Worm (Caenorhabditis elegans) whole organism, L1 larva: ENCODE results near the gene C06E1.1.

ENCODE experiments used
- C16A3.4 ChIP-seq: fragments of 150-350 bp; optimal IDR thresholded peaks from 2 replicates; lab custom pipeline; 2014; ENCODE audit warnings: missing biosample characterization, missing genetic modification characterization
- C34B4.2 ChIP-seq: sonication (generic microtip); optimal IDR thresholded peaks from 2 replicates; lab custom pipeline; 2017; ENCODE audit warnings: mild to moderate bottlenecking, missing genetic modification characterization, missing compliant biosample characterization
- F16B12.6 ChIP-seq: fragments of 150-350 bp; optimal IDR thresholded peaks from 2 replicates; lab custom pipeline; 2014; ENCODE audit warnings: missing biosample characterization, missing genetic modification characterization
- Y116A8C.19 ChIP-seq: sonication (generic microtip); optimal IDR thresholded peaks from 2 replicates; lab custom pipeline; 2016; ENCODE audit warnings: missing compliant biosample characterization, missing genetic modification characterization, borderline replicate concordance
- alr-1 ChIP-seq: fragments of 200-800 bp; sonication (Bioruptor generic); optimal IDR thresholded peaks from 2 replicates; lab custom pipeline; 2018; ENCODE audit warnings: borderline replicate concordance, mild to moderate bottlenecking, missing genetic modification characterization, missing compliant biosample characterization
- blmp-1 ChIP-seq: fragments of 150-350 bp; optimal IDR thresholded peaks from 2 replicates; lab custom pipeline; 2014; ENCODE audit warnings: missing biosample characterization, missing genetic modification characterization
- ceh-82 ChIP-seq, 3 experiments: fragments of 150-350 bp in 1 of 3; sonication (generic microtip) in 2 of 3; optimal IDR thresholded peaks; 2 replicates each; lab custom pipeline; 2014 to 2017; ENCODE audit warnings: missing biosample characterization in 3 of 3, missing genetic modification characterization in 3 of 3
- ceh-88 ChIP-seq: fragments of 200-800 bp; sonication (Bioruptor generic); IDR thresholded peaks from 2 replicates; pipeline ENCODE4 v1.3.6; 2022; ENCODE audit warnings: missing genetic modification characterization, missing compliant biosample characterization
- dpl-1 ChIP-seq, 3 experiments: fragments of 150-350 bp in 2 of 3; sonication (generic microtip) in 1 of 3; optimal IDR thresholded peaks; 2 replicates each; lab custom pipeline; 2014 to 2017; ENCODE audit warnings: missing biosample characterization in 3 of 3, missing genetic modification characterization in 3 of 3, missing genetic modification reagents in 3 of 3
- dsc-1 ChIP-seq: sonication (generic microtip); optimal IDR thresholded peaks from 2 replicates; lab custom pipeline; 2016; ENCODE audit warnings: mild to moderate bottlenecking, missing genetic modification characterization, missing compliant biosample characterization
- efl-3 ChIP-seq: fragments of 200-800 bp; sonication (Bioruptor generic); optimal IDR thresholded peaks from 2 replicates; lab custom pipeline; 2018; ENCODE audit warnings: mild to moderate bottlenecking, missing genetic modification characterization, missing compliant biosample characterization
- egl-13 ChIP-seq: sonication (generic microtip); optimal IDR thresholded peaks from 2 replicates; lab custom pipeline; 2016; ENCODE audit warnings: missing genotype, missing genetic modification reagents, missing genetic modification characterization, missing compliant biosample characterization
- elt-2 ChIP-seq: sonication (generic microtip); optimal IDR thresholded peaks from 2 replicates; lab custom pipeline; 2016; ENCODE audit warnings: missing genetic modification characterization, mild to moderate bottlenecking, inconsistent platforms, missing compliant biosample characterization, missing genetic modification reagents
- elt-3 ChIP-seq, 6 experiments: fragments of 150-350 bp in 1 of 6; sonication (generic microtip); optimal IDR thresholded peaks; 2 replicates each; lab custom pipeline; 2017 to 2018; ENCODE audit warnings: missing biosample characterization in 6 of 6, missing genetic modification characterization in 6 of 6, inconsistent platforms in 1 of 6
- fkh-8 ChIP-seq: sonication (generic microtip); optimal IDR thresholded peaks from 2 replicates; lab custom pipeline; 2016; ENCODE audit warnings: mild to moderate bottlenecking, missing genetic modification characterization, missing compliant biosample characterization
- grh-1 ChIP-seq: fragments of 200-800 bp; sonication (Bioruptor generic); IDR thresholded peaks from 2 replicates; pipeline ENCODE4 v1.3.6; 2022; ENCODE audit warnings: missing genetic modification reagents, missing genetic modification characterization, missing compliant biosample characterization
- hlh-4 ChIP-seq: sonication (generic microtip); optimal IDR thresholded peaks from 2 replicates; lab custom pipeline; 2016; ENCODE audit warnings: mild to moderate bottlenecking, missing genetic modification characterization, missing compliant biosample characterization
- irx-1 ChIP-seq: sonication (generic microtip); optimal IDR thresholded peaks from 2 replicates; lab custom pipeline; 2016; ENCODE audit warnings: missing genetic modification characterization, missing compliant biosample characterization
- jun-1 ChIP-seq: fragments of 150-350 bp; optimal IDR thresholded peaks from 2 replicates; lab custom pipeline; 2014; ENCODE audit warnings: missing biosample characterization, missing genetic modification reagents, missing genetic modification characterization
- lin-14 ChIP-seq: fragments of 200-800 bp; sonication (Bioruptor generic); optimal IDR thresholded peaks from 2 replicates; lab custom pipeline; 2018; ENCODE audit warnings: mild to moderate bottlenecking, missing genetic modification characterization, moderate library complexity, missing compliant biosample characterization
- mdl-1 ChIP-seq, 2 experiments: fragments of 150-350 bp; optimal IDR thresholded peaks; 2 replicates each; lab custom pipeline; 2014 to 2017; ENCODE audit warnings: missing biosample characterization in 2 of 2, missing genetic modification characterization in 2 of 2, inconsistent platforms in 1 of 2
- mep-1 ChIP-seq: fragments of 150-350 bp; optimal IDR thresholded peaks from 2 replicates; lab custom pipeline; 2014; ENCODE audit warnings: missing biosample characterization, missing genetic modification characterization
- nhr-20 ChIP-seq: sonication (generic microtip); optimal IDR thresholded peaks from 2 replicates; lab custom pipeline; 2016; ENCODE audit warnings: mild to moderate bottlenecking, missing genetic modification characterization, missing compliant biosample characterization
- nhr-77 ChIP-seq: fragments of 150-350 bp; optimal IDR thresholded peaks from 2 replicates; lab custom pipeline; 2014; ENCODE audit warnings: missing biosample characterization, missing genetic modification characterization
- nhr-85 ChIP-seq: sonication (generic microtip); peaks from one replicate; lab custom pipeline; 2016; ENCODE audit warnings: missing genetic modification characterization, inconsistent platforms, missing compliant biosample characterization
- skn-1 ChIP-seq: fragments of 150-350 bp; optimal IDR thresholded peaks from 2 replicates; lab custom pipeline; 2014; ENCODE audit warnings: missing biosample characterization, missing genetic modification characterization
- snpc-4 ChIP-seq: fragments of 150-350 bp; optimal IDR thresholded peaks from 2 replicates; lab custom pipeline; 2014; ENCODE audit warnings: missing biosample characterization, missing genetic modification characterization
- snu-23 ChIP-seq: sonication (generic microtip); optimal IDR thresholded peaks from 2 replicates; lab custom pipeline; 2016; ENCODE audit warnings: missing genetic modification characterization, missing compliant biosample characterization
- tbx-2 ChIP-seq: sonication (generic microtip); optimal IDR thresholded peaks from 2 replicates; lab custom pipeline; 2016; ENCODE audit warnings: missing genetic modification characterization, missing compliant biosample characterization
- unc-86 ChIP-seq: sonication (generic microtip); optimal IDR thresholded peaks from 2 replicates; lab custom pipeline; 2016; ENCODE audit warnings: missing genetic modification characterization, missing compliant biosample characterization
- vab-15 ChIP-seq: sonication (generic microtip); optimal IDR thresholded peaks from 2 replicates; lab custom pipeline; 2017; ENCODE audit warnings: missing genotype, mild to moderate bottlenecking, missing genetic modification characterization, missing compliant biosample characterization

C06E1.1 gene

DNA sequence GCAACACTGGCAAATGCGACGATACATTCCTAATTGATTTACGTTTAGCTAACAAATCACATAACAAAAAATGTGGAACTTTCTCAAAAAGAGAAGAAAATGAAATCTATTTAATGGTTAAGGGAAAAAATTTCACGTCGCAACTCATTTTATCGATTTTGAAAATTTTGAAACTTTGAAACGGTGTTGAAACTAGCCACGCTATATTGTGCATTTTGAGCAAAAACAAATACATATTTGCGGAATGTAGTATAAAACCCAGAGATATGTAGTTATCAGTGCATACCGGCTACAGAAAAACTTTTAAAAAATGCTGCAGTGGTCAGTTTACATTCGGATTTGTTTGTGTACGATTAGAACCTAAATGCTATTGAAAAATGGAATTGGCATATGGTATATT lies 12.0 kb upstream of the C06E1.1 start, which contains the start of gene C06E1.7:
Gene C06E1.7 (minus strand): TSS at position 101 of the 400 bp plus-strand sequence.
- TF ChIP-seq tbx-2 (tag; lab: Kevin White, UChicago): no peak
- no peak for TF ChIP-seq mdl-1 (tag; optimal IDR thresholded peaks at IDR 0.05; lab: Kevin White, UChicago)
- TF ChIP-seq snu-23: no peak
- no peak for TF ChIP-seq elt-3 (tag; optimal IDR thresholded peaks at IDR 0.05; lab: Kevin White, UChicago)
- TF ChIP-seq dpl-1 (GFP tag; optimal IDR thresholded peaks at IDR 0.05; lab: Kevin White, UChicago): no peak
- no peak for TF ChIP-seq C34B4.2
- TF ChIP-seq ceh-88: no peak
- no peak for TF ChIP-seq Y116A8C.19
- TF ChIP-seq efl-3 (GFP tag; lab: Kevin White, UChicago): no peak
- TF ChIP-seq F16B12.6 (tag; lab: Kevin White, UChicago): no peak
- TF ChIP-seq skn-1 (tag; lab: Kevin White, UChicago): no peak
- no peak for TF ChIP-seq snpc-4 (tag; lab: Kevin White, UChicago)

DNA sequence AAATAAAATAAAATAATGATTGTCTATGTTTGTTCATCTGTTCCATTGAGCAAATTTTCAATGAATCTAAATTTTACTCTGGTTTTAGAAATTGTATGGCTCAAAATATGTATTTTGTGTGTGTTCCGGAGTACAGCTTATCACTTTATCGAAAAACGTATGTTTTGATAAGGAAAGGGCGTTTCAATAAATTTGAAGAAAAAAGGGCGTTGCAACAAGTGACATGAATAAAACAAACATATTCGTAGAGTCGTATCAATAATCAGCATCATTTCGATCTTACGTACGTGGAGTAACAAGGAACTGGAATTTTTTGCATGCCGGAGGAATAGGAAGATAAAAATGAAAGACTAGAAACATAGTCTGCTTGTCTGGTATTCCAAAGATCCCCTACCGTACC lies 11.5 kb upstream of the C06E1.1 start:
- TF ChIP-seq egl-13 (tag; lab: Kevin White, UChicago): no peak
- TF ChIP-seq vab-15 (tag; lab: Kevin White, UChicago): no peak
- TF ChIP-seq alr-1 (tag; lab: Kevin White, UChicago): no peak
- TF ChIP-seq irx-1 (tag; lab: Kevin White, UChicago): no peak
- TF ChIP-seq jun-1 (tag; lab: Kevin White, UChicago): no peak
- TF ChIP-seq lin-14: peak; percentile 7
- no peak for TF ChIP-seq ceh-82 (tag; optimal IDR thresholded peaks at IDR 0.05; lab: Kevin White, UChicago)
- TF ChIP-seq hlh-4 (tag; lab: Kevin White, UChicago): no peak
- TF ChIP-seq elt-2: peak; percentile 75

DNA sequence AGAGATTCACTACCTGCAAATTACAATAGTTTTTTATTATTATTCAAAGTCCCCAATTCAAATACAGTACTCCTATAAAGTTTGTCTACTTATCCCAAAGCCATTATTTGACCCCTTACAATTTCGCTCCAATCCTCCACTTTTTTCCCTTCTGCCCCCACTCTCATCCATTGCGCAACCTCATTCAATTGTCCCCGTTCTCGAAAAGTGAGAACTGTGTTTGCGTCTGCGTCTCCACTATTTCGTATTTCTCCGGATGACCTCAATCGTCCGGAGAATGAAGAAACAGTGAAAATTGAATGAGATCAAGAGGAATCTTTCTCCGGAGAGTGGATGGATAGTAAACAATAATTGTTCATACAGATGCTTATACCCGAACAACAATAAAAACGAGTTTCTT lies 8.9 kb upstream of the C06E1.1 start:
- TF ChIP-seq blmp-1 (tag; lab: Kevin White, UChicago): peak; percentile 97
- no peak for TF ChIP-seq ceh-82 (tag; optimal IDR thresholded peaks at IDR 0.05; lab: Kevin White, UChicago)

DNA sequence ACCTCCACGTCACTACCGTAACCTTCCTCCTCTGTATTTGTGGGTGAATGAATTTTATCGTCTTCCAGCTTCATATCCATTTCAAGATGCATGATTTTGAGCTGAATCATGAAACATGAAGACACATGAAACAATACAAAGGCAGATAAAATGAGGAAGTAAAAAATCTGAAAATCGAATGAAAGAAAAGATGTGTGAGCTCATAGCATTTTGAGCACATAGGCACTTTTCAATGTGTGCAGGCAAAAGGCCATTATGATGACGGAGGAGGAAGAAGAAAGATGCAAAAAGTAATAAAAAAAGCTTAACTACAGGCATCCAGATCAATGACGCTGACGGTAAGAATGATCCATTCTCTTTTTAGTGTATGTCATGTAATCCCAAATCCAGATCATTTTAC lies 7.9 kb upstream of the C06E1.1 start, which contains the start of gene ztf-30:
Gene ztf-30 (minus strand): TSS at position 101 of the 400 bp plus-strand sequence.
- TF ChIP-seq fkh-8 (no peak), dsc-1 (peak; percentile 24), egl-13 (tag; lab: Kevin White, UChicago) (no peak)
- TF ChIP-seq, all 84 proteins: peak for 1

DNA sequence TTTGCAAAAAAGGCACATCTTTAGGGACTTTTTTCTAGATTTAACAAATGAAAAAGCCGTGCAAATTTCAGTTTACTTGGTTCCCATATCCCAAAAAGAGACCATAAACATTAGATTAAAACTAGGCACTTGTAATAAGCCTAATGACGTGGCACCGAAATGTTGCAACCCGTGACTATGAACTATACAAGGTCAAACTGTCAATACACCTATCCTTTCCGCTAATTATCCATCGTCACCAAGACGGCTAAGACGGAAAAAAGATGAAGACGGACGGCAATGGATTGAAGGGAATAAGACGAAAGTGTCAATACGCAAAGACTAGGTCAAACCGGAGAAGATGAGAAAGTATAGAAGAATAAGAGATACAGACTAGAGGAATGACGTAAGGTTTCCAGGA lies 6.7 kb upstream of the C06E1.1 start:
- TF ChIP-seq elt-2 (no peak), unc-86 (tag; lab: Kevin White, UChicago) (no peak), mep-1 (tag; lab: Kevin White, UChicago) (peak; percentile 53), snu-23 (peak; percentile 12), dpl-1 (GFP tag; optimal IDR thresholded peaks at IDR 0.05; lab: Kevin White, UChicago) (peak in 1 of 3 experiments; percentile 8), elt-3 (tag; optimal IDR thresholded peaks at IDR 0.05; lab: Kevin White, UChicago) (peak in 1 of 6 experiments; percentile 59), nhr-20 (tag; lab: Kevin White, UChicago) (peak; percentile 8), blmp-1 (tag; lab: Kevin White, UChicago) (peak; percentile 94), nhr-85 (tag; lab: Kevin White, UChicago) (peak; percentile 62), C16A3.4 (peak; percentile 19), nhr-77 (tag; lab: Kevin White, UChicago) (no peak)

ce11 chrIII:8602148-8602547 lies 3.5 kb upstream of the C06E1.1 start:
- no peak for TF ChIP-seq dpl-1 (GFP tag; optimal IDR thresholded peaks at IDR 0.05; lab: Kevin White, UChicago)
- TF ChIP-seq mep-1 (tag; lab: Kevin White, UChicago): no peak
- peak; percentile 93 for TF ChIP-seq blmp-1 (tag; lab: Kevin White, UChicago)
- TF ChIP-seq grh-1 (GFP tag; lab: Robert Waterston, UW): no peak
